Fruit fly (Drosophila melanogaster): ENCODE measurements around the gene CG6753.
A peak's percentile ranks its signal among the peaks of the same experiment; 100 is the strongest.

CG6753 gene

DNA sequence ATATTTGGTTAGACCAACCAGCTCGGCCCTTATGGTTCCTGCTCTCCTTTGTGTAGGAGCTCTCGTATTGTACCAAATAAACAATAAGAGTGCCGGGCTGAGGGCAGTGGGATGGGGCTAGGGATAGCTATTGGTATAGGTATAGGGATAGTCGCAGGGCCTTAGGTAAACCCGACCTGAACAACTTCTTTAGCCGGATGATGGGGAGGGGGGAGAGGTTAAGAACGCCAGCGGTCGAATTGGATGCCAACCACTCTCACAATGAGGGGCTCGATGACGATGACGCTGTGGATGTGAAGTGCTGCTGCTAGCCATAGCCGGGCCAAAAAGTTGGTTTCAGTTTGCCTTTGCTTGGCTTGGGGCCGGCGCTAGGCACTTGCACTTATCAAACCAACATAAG lies 5.1 kb upstream of the CG6753 start:
- TF ChIP-seq cic (GFP tag; optimal IDR thresholded peaks at IDR 0.05) (no peak), Crg-1 (GFP tag; optimal IDR thresholded peaks at IDR 0.05) (no peak), CG1620 (GFP tag; optimal IDR thresholded peaks at IDR 0.05) (no peak), kay (GFP tag; ENCODE audit: borderline replicate concordance) (no peak), pad (GFP tag; optimal IDR thresholded peaks at IDR 0.05) (no peak), toe (GFP tag; optimal IDR thresholded peaks at IDR 0.05) (no peak), Clk (GFP tag; optimal IDR thresholded peaks at IDR 0.05) (no peak), tj (GFP tag; optimal IDR thresholded peaks at IDR 0.05) (no peak), CG7101 (tag; optimal IDR thresholded peaks at IDR 0.05) (no peak), CG12768 (GFP tag; optimal IDR thresholded peaks at IDR 0.05) (no peak), CG5204 (GFP tag; optimal IDR thresholded peaks at IDR 0.05) (no peak), CG14711 (tag; optimal IDR thresholded peaks at IDR 0.05) (no peak), CG11617 (GFP tag; optimal IDR thresholded peaks at IDR 0.05) (no peak), CG33017 (tag; optimal IDR thresholded peaks at IDR 0.05) (no peak), bab1 (GFP tag; optimal IDR thresholded peaks at IDR 0.05) (no peak), cnc (optimal IDR thresholded peaks at IDR 0.05) (no peak), Mnt (GFP tag; optimal IDR thresholded peaks at IDR 0.05) (no peak), ovo (GFP tag; optimal IDR thresholded peaks at IDR 0.05) (no peak), Hr96 (GFP tag; optimal IDR thresholded peaks at IDR 0.05) (no peak)

DNA sequence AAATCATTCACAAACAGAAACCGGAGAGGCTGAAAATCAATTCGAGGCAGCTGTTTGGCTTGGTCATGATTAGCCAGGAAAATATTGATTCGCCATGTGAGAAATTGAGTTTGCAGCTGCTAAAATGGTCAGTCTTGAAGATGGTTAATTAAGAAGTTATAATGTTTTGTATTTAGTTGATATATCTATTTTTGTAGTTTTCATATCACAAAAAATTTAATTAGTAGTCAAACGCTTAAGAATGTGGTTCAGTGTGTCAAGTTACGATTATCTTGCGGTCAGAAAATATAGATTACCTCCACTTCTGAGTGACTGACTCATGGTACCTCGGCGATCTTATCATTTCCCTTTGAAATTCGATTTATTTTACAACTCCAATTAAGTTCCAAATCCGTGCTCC lies 4.6 kb upstream of the CG6753 start:
- TF ChIP-seq kay (GFP tag; ENCODE audit: borderline replicate concordance) (peak; percentile 54), Crg-1 (GFP tag; optimal IDR thresholded peaks at IDR 0.05) (no peak)

DNA sequence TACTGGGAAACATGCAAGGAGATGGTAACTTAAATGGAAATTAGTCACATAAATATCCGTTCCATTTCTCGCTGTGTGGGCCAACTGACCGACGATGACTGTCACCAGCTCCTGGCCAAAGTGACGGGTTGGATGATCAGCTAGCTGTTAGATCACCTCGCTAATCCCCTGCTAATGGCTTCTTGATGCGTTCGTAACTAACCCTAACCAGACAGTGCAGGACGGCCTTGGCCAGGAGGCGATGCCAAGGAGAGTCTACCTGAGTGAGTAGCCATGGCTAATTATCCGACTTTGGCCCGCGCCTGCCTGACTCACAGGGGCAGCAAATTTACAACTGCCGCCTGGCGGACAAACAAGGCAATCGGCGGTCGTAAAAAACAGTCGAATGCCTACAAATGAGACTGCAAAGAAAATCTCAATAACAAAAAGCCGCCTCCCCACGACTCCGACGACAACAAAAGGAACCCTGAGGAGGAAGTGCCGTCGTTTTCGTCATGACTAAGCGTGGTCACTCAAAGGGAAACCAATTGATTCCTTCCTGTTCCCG lies 3.6 kb upstream of the CG6753 start:
- TF ChIP-seq CG7101 (tag; optimal IDR thresholded peaks at IDR 0.05) = no peak
- TF ChIP-seq bab1 (GFP tag; optimal IDR thresholded peaks at IDR 0.05) = no peak
- TF ChIP-seq Clk (GFP tag; optimal IDR thresholded peaks at IDR 0.05) = no peak

DNA sequence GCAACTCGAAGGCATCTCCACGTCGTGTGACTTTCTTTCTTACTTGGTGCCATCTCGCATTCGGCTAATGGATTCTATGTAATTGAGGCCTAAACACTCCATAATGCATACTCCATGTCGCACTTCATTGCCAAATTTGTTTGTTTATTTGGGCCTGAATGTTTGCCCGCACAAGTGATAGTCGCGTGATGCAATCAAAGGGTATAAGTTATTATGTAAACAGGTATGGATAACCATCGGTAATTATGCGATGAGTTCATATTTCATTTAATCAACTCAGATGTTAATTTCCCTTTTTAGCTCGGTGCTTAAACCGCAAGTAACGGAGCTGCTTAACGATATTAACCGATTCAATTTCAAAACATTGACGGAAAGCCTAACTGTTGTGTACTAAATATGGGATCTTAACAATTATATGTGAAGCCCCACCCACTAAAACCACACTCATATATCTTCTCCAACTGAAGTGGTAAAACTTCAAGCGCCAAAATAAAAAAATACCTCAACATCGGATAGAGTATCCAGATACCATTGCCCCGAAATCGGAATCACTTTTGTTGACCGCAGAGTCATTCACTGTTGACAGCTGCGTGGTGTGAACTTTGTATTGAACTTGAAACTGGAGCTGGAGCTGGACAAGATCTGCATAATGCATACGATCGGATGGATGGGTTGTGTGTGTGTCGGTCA lies 2.5 kb upstream of the CG6753 start:
- TF ChIP-seq kay (GFP tag; ENCODE audit: borderline replicate concordance) (no peak), cic (GFP tag; optimal IDR thresholded peaks at IDR 0.05) (no peak), CG7045 (GFP tag; optimal IDR thresholded peaks at IDR 0.05) (no peak), Clk (GFP tag; optimal IDR thresholded peaks at IDR 0.05) (no peak), CG14711 (tag; optimal IDR thresholded peaks at IDR 0.05) (no peak), tj (GFP tag; optimal IDR thresholded peaks at IDR 0.05) (no peak), toe (GFP tag; optimal IDR thresholded peaks at IDR 0.05) (no peak), bab1 (GFP tag; optimal IDR thresholded peaks at IDR 0.05) (no peak), Mnt (GFP tag; optimal IDR thresholded peaks at IDR 0.05) (no peak)

DNA sequence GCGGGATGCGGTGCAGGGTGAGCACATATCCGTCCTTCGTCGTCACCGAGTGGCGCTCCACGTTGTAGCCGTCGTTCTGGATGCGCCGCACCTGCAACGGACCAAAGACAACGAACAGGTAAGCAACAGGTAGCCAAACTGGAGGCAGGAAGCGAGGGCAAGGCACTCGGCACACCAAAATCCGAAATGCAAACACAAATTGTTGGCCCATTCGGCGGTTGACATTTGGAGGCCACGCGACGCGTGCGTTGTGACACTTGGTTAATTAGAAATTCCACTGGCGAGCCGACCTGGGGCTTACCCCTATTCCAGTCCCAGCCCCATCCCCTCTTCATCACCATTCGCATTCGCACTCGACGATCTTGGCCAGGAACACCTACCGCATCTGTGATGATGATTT lies 662 bp downstream of the CG6753 start:
- TF ChIP-seq cic (GFP tag; optimal IDR thresholded peaks at IDR 0.05) (no peak), Crg-1 (GFP tag; optimal IDR thresholded peaks at IDR 0.05) (no peak), CG33017 (tag; optimal IDR thresholded peaks at IDR 0.05) (no peak), CG7045 (GFP tag; optimal IDR thresholded peaks at IDR 0.05) (no peak), ovo (GFP tag; optimal IDR thresholded peaks at IDR 0.05) (no peak), bab1 (GFP tag; optimal IDR thresholded peaks at IDR 0.05) (no peak), Hr96 (GFP tag; optimal IDR thresholded peaks at IDR 0.05) (no peak)

DNA sequence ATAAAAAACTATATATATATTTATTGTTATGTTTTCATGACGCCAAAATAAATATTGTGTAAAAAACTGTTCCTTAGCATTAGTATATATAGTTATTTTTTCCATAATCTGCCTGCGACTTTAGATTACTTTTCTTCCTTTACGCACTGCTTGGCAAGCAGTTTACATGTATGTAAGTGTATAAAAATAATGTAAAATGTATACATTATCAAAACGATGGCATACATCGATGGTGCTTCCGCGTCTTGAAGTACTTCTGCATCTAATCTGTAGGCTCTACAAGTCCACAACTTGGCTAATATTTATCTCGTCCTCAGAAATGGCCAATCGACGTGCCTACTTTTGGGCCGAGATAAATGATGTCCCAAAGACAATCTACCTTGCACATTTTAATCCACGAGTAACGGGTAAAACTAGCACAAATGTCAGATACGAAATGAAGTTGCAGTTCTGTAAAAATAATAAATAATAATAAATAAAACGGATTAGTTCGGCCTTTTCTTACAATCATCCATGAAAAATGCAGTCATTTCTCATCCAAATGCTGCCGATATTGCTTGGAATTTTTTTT lies 4.2 kb downstream of the CG6753 start, which contains the start of gene CG11608:
Gene CG11608 (plus strand): TSS at position 521 of the 571 bp plus-strand sequence.
- TF ChIP-seq kay (GFP tag; ENCODE audit: borderline replicate concordance) (peak; percentile 60), CG1620 (GFP tag; optimal IDR thresholded peaks at IDR 0.05) (no peak)

DNA sequence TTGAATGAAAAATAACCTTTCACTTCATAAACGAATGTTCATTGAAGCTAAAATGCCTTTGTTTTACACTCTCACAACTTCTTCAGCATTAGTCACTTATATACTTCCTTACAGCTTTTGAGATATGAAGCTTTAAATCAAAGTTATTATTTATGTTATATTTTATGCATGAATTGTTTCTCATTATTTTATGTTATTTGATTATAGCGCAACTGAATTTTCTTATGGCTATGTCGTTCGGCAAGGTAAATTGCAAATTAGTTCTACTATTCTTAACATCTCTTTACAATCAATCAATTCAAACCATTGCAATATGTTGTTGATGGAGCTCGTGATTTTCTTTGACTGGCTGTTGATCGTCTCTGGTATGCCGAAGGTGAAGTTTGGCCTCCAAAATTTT lies 6.0 kb downstream of the CG6753 start, which contains the start of gene CG11600:
Gene CG11600 (plus strand): TSS at position 301 of the 400 bp plus-strand sequence.
- TF ChIP-seq pad (GFP tag; optimal IDR thresholded peaks at IDR 0.05) (no peak), CG7045 (GFP tag; optimal IDR thresholded peaks at IDR 0.05) (no peak), CG7101 (tag; optimal IDR thresholded peaks at IDR 0.05) (no peak), CG33017 (tag; optimal IDR thresholded peaks at IDR 0.05) (no peak), tj (GFP tag; optimal IDR thresholded peaks at IDR 0.05) (no peak), CG12768 (GFP tag; optimal IDR thresholded peaks at IDR 0.05) (no peak), Mnt (GFP tag; optimal IDR thresholded peaks at IDR 0.05) (no peak), ovo (GFP tag; optimal IDR thresholded peaks at IDR 0.05) (no peak), Hr96 (GFP tag; optimal IDR thresholded peaks at IDR 0.05) (no peak), CG11617 (GFP tag; optimal IDR thresholded peaks at IDR 0.05) (no peak), bab1 (GFP tag; optimal IDR thresholded peaks at IDR 0.05) (no peak), toe (GFP tag; optimal IDR thresholded peaks at IDR 0.05) (no peak)

All from whole organism, adult.